Fruit fly (Drosophila melanogaster): ENCODE data around the gene wac.

wac gene

DNA sequence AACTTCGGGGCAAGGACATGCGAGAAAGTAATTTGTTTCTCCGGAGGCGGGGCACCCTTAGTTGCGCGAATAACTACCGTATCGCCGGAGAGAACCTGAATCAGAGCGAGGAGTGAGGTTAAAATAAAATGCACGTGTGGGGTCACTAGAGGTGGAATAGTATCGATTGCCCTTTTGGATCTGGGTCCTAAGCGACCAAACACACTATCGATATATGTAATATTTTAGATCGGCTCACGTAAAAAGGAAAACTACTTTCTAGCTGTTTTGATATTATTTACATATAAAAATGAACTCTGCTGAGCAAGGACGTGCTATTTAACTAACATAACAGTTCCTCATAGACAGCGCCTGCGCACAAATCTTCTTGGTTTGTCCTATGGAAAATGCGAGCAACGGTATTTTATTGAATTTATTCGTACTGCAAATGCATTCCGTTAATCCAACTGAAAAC is 4.8 kb downstream of the wac start (continued):
- TF ChIP-seq Stat92E (GFP tag; optimal IDR thresholded peaks at IDR 0.05) = no peak
- TF ChIP-seq ab (GFP tag; optimal IDR thresholded peaks at IDR 0.05) = no peak
- TF ChIP-seq CG14441 (GFP tag; IDR thresholded peaks at IDR 0.05) = no peak
- no peak for TF ChIP-seq phol (tag; optimal IDR thresholded peaks at IDR 0.05)
- no peak for TF ChIP-seq CG10979 (tag; optimal IDR thresholded peaks at IDR 0.05)
- TF ChIP-seq Meics (GFP tag; optimal IDR thresholded peaks at IDR 0.05) = no peak
- no peak for TF ChIP-seq CG1792 (GFP tag; optimal IDR thresholded peaks at IDR 0.05)
- peak; percentile 55; the same call in 1 of the 3 replicates for TF ChIP-seq mld (GFP tag; IDR thresholded peaks at IDR 0.05; ENCODE audit: partially characterized antibody)
- no peak for TF ChIP-seq CG43689 (GFP tag; IDR thresholded peaks at IDR 0.05)
- TF ChIP-seq ftz-f1 (GFP tag; optimal IDR thresholded peaks at IDR 0.05) = peak; percentile 29
- TF ChIP-seq h (optimal IDR thresholded peaks at IDR 0.05) = no peak
- TF ChIP-seq H15 (GFP tag; IDR thresholded peaks at IDR 0.05) = no peak
- no peak for TF ChIP-seq B-H1 (GFP tag; IDR thresholded peaks at IDR 0.05)
- no peak for TF ChIP-seq CG7357 (GFP tag; IDR thresholded peaks at IDR 0.05)
- peak; percentile 50; the same call in 1 of the 2 replicates for TF ChIP-seq CG10321 (GFP tag; IDR thresholded peaks at IDR 0.05)
- no peak for TF ChIP-seq HHEX (GFP tag; optimal IDR thresholded peaks at IDR 0.05)
- no peak for TF ChIP-seq CG12942 (GFP tag; optimal IDR thresholded peaks at IDR 0.05)
- TF ChIP-seq CG18764 (GFP tag; optimal IDR thresholded peaks at IDR 0.05) = no peak
- TF ChIP-seq CG1602 (GFP tag; optimal IDR thresholded peaks at IDR 0.05) = no peak
- TF ChIP-seq CG7987 (GFP tag; optimal IDR thresholded peaks at IDR 0.05) = no peak
- no peak for TF ChIP-seq dysf (GFP tag; IDR thresholded peaks at IDR 0.05)
- TF ChIP-seq Hr78 (GFP tag; optimal IDR thresholded peaks at IDR 0.05) = peak in 1 of 2 experiments; percentile 83
- no peak for TF ChIP-seq Camta (GFP tag; optimal IDR thresholded peaks at IDR 0.05)
- TF ChIP-seq CG33557 (GFP tag; optimal IDR thresholded peaks at IDR 0.05) = no peak
- no peak for TF ChIP-seq hkb (optimal IDR thresholded peaks at IDR 0.05)
- TF ChIP-seq hkb (GFP tag; IDR thresholded peaks at IDR 0.05) = no peak
- TF ChIP-seq Trl (optimal IDR thresholded peaks at IDR 0.05) = no peak
- TF ChIP-seq Trl (GFP tag; optimal IDR thresholded peaks at IDR 0.05) = no peak
- TF ChIP-seq Nf-YA (GFP tag; IDR thresholded peaks at IDR 0.05) = no peak
- TF ChIP-seq gcm2 (GFP tag; optimal IDR thresholded peaks at IDR 0.05) = no peak
- TF ChIP-seq Xbp1 (GFP tag; optimal IDR thresholded peaks at IDR 0.05) = no peak
- 0 out of 3 replicates have a peak, but pooled peaks have one; percentile 51 for TF ChIP-seq CG2199 (GFP tag; IDR thresholded peaks at IDR 0.05)
- no peak for TF ChIP-seq BtbVII (GFP tag; optimal IDR thresholded peaks at IDR 0.05)
- no peak for TF ChIP-seq sim (GFP tag; IDR thresholded peaks at IDR 0.05)
- TF ChIP-seq da (GFP tag; optimal IDR thresholded peaks at IDR 0.05) = no peak
- no peak for TF ChIP-seq btn (GFP tag; optimal IDR thresholded peaks at IDR 0.05)
- TF ChIP-seq ERR (GFP tag; optimal IDR thresholded peaks at IDR 0.05) = no peak
- peak; percentile 85 for TF ChIP-seq BEAF-32 (GFP tag; optimal IDR thresholded peaks at IDR 0.05)
- peak; percentile 80 for TF ChIP-seq sna (GFP tag; IDR thresholded peaks at IDR 0.05; ENCODE audit: partially characterized antibody)
- no peak for TF ChIP-seq NC2β (GFP tag; optimal IDR thresholded peaks at IDR 0.05)
- peak; percentile 2 for TF ChIP-seq Myb (GFP tag; optimal IDR thresholded peaks at IDR 0.05)
- TF ChIP-seq CG12659 (GFP tag; optimal IDR thresholded peaks at IDR 0.05) = peak; percentile 34
- no peak for TF ChIP-seq CG31441 (GFP tag; IDR thresholded peaks at IDR 0.05)
- no peak for TF ChIP-seq Hey (tag; optimal IDR thresholded peaks at IDR 0.05)
- TF ChIP-seq Pdp1 (GFP tag; optimal IDR thresholded peaks at IDR 0.05) = peak in 1 of 2 experiments; percentile 63
- TF ChIP-seq CG10543 (GFP tag; optimal IDR thresholded peaks at IDR 0.05) = no peak
- no peak for TF ChIP-seq gem (tag; optimal IDR thresholded peaks at IDR 0.05)
- no peak for TF ChIP-seq CG11093 (GFP tag; IDR thresholded peaks at IDR 0.05)
- TF ChIP-seq jing (GFP tag; optimal IDR thresholded peaks at IDR 0.05) = no peak
- TF ChIP-seq gcm (GFP tag; optimal IDR thresholded peaks at IDR 0.05) = no peak
- no peak for TF ChIP-seq CG17359 (tag; optimal IDR thresholded peaks at IDR 0.05)
- no peak for TF ChIP-seq tup (GFP tag; optimal IDR thresholded peaks at IDR 0.05)

Data from whole organism, embryonic.